Fruit fly (Drosophila melanogaster) whole organism, embryonic: Measurements from ENCODE around the gene CG14882.

Source experiments
- CG11723 ChIP-seq: fragments of 200-800 bp; sonication (Bioruptor generic); optimal IDR thresholded peaks from 2 replicates; lab custom pipeline; 2017; ENCODE audit warnings: missing biosample characterization, mild to moderate bottlenecking, missing genetic modification characterization
- CG12155 ChIP-seq: fragments of 200-800 bp; sonication (Bioruptor generic); optimal IDR thresholded peaks from 3 replicates; lab custom pipeline; 2016; ENCODE audit warnings: missing biosample characterization, missing genetic modification characterization
- CG12219 ChIP-seq: fragments of 200-800 bp; sonication (Bioruptor generic); optimal IDR thresholded peaks from 3 replicates; lab custom pipeline; 2018; ENCODE audit warnings: missing biosample characterization, mild to moderate bottlenecking, missing genetic modification characterization
- CG13296 ChIP-seq: fragments of 200-800 bp; sonication (Bioruptor generic); optimal IDR thresholded peaks from 3 replicates; lab custom pipeline; 2018; ENCODE audit warnings: missing biosample characterization, mild to moderate bottlenecking, missing genetic modification characterization
- CG14050 ChIP-seq: fragments of 200-800 bp; sonication (Bioruptor generic); IDR thresholded peaks from 3 replicates; pipeline ENCODE4 v1.3.6; 2022; ENCODE audit warnings: missing biosample characterization, missing genetic modification characterization
- CG16863 ChIP-seq: fragments of 200-800 bp; sonication (Bioruptor generic); optimal IDR thresholded peaks from 3 replicates; lab custom pipeline; 2016; ENCODE audit warnings: missing biosample characterization, missing genetic modification characterization
- CG17912 ChIP-seq: fragments of 200-800 bp; sonication (Bioruptor generic); optimal IDR thresholded peaks from 2 replicates; lab custom pipeline; 2018; ENCODE audit warnings: missing biosample characterization, mild to moderate bottlenecking, missing genetic modification characterization
- CG18262 ChIP-seq: fragments of 200-800 bp; optimal IDR thresholded peaks from 3 replicates; lab custom pipeline; 2019; ENCODE audit warnings: missing biosample characterization, mild to moderate bottlenecking, missing genetic modification characterization, moderate library complexity
- CG1832 ChIP-seq: fragments of 200-800 bp; sonication (Bioruptor generic); optimal IDR thresholded peaks from 2 replicates; lab custom pipeline; 2017; ENCODE audit warnings: missing biosample characterization, mild to moderate bottlenecking, missing genetic modification characterization, inconsistent platforms
- CG32532 ChIP-seq: fragments of 200-800 bp; sonication (Bioruptor generic); IDR thresholded peaks from 2 replicates; pipeline ENCODE4 v1.3.6; 2022; ENCODE audit warnings: missing biosample characterization, missing genetic modification characterization
- CG3838 ChIP-seq: fragments of 200-800 bp; sonication (Bioruptor generic); optimal IDR thresholded peaks from 3 replicates; lab custom pipeline; 2016; ENCODE audit warnings: missing biosample characterization, missing genetic modification characterization
- CG4617 ChIP-seq: fragments of 200-800 bp; sonication (Bioruptor generic); optimal IDR thresholded peaks from 3 replicates; lab custom pipeline; 2016; ENCODE audit warnings: missing biosample characterization, missing genetic modification characterization, borderline replicate concordance
- CG5245 ChIP-seq: fragments of 200-800 bp; sonication (Bioruptor generic); optimal IDR thresholded peaks from 3 replicates; lab custom pipeline; 2016; ENCODE audit warnings: missing biosample characterization, missing genetic modification characterization
- CG5953 ChIP-seq: fragments of 200-800 bp; sonication (Bioruptor generic); IDR thresholded peaks from 2 replicates; pipeline ENCODE4 v1.3.6; 2022; ENCODE audit warnings: missing biosample characterization, missing genetic modification characterization
- CG7745 ChIP-seq: fragments of 200-800 bp; sonication (Bioruptor generic); optimal IDR thresholded peaks from 2 replicates; lab custom pipeline; 2018; ENCODE audit warnings: missing biosample characterization, mild to moderate bottlenecking, missing genetic modification characterization, moderate library complexity
- CG7987 ChIP-seq: fragments of 200-800 bp; sonication (Bioruptor generic); optimal IDR thresholded peaks from 2 replicates; lab custom pipeline; 2018; ENCODE audit warnings: missing biosample characterization, mild to moderate bottlenecking, missing genetic modification characterization, moderate library complexity
- CG8089 ChIP-seq: fragments of 200-800 bp; sonication (Bioruptor generic); optimal IDR thresholded peaks from 3 replicates; lab custom pipeline; 2016; ENCODE audit warnings: missing biosample characterization, missing genetic modification characterization
- CG9932 ChIP-seq: fragments of 200-800 bp; sonication (Bioruptor generic); IDR thresholded peaks from 2 replicates; pipeline ENCODE4 v1.3.6; 2022; ENCODE audit warnings: missing biosample characterization, missing genetic modification characterization
- D ChIP-seq, 2 experiments: fragments of 200-800 bp in 1 of 2; fragments of >200 bp in 1 of 2; sonication (Bioruptor generic) in 1 of 2; optimal IDR thresholded peaks; 2 replicates in 1 of 2; 3 replicates in 1 of 2; lab custom pipeline; 2017; ENCODE audit warnings: mild to moderate bottlenecking in 1 of 2, missing biosample characterization in 1 of 2, missing genetic modification characterization in 1 of 2, missing genetic modification reagents in 1 of 2
- D19B ChIP-seq: fragments of 200-800 bp; sonication (Bioruptor generic); optimal IDR thresholded peaks from 2 replicates; lab custom pipeline; 2017; ENCODE audit warnings: missing biosample characterization, mild to moderate bottlenecking, missing genetic modification characterization
- Dref ChIP-seq: fragments of 200-800 bp; sonication (Bioruptor generic); IDR thresholded peaks from 2 replicates; pipeline ENCODE4 v1.3.6; 2022; ENCODE audit warnings: missing biosample characterization, missing genetic modification characterization
- E2f1 ChIP-seq: fragments of 200-800 bp; sonication (Bioruptor generic); IDR thresholded peaks from 2 replicates; pipeline ENCODE4 v1.3.6; 2022; ENCODE audit warnings: missing biosample characterization, missing genetic modification characterization
- GATAe ChIP-seq: fragments of 200-800 bp; sonication (Bioruptor generic); conservative IDR thresholded peaks from 2 replicates; pipeline ENCODE4 v1.3.6; 2022; ENCODE audit warnings: missing biosample characterization, missing genetic modification characterization
- HLHmδ ChIP-seq: fragments of 200-800 bp; sonication (Bioruptor generic); optimal IDR thresholded peaks from 2 replicates; lab custom pipeline; 2018; ENCODE audit warnings: missing biosample characterization, mild to moderate bottlenecking, missing genetic modification characterization, moderate library complexity
- Hsf ChIP-seq: fragments of 200-800 bp; sonication (Bioruptor generic); optimal IDR thresholded peaks from 3 replicates; lab custom pipeline; 2016; ENCODE audit warnings: missing biosample characterization, missing genetic modification characterization
- Kr ChIP-seq: fragments of 200-800 bp; sonication (Bioruptor generic); optimal IDR thresholded peaks from 2 replicates; lab custom pipeline; 2017; ENCODE audit warnings: missing biosample characterization, mild to moderate bottlenecking, missing genetic modification characterization
- Nf-YB ChIP-seq: fragments of 200-800 bp; sonication (Bioruptor generic); optimal IDR thresholded peaks from 3 replicates; lab custom pipeline; 2019; ENCODE audit warnings: missing biosample characterization, mild to moderate bottlenecking, missing genetic modification characterization, moderate library complexity
- Nf-YC ChIP-seq: fragments of 200-800 bp; optimal IDR thresholded peaks from 3 replicates; lab custom pipeline; 2019; ENCODE audit warnings: missing biosample characterization, mild to moderate bottlenecking, missing genetic modification characterization, moderate library complexity
- Rx ChIP-seq: fragments of 200-800 bp; sonication (Bioruptor generic); IDR thresholded peaks from 2 replicates; pipeline ENCODE4 v1.3.6; 2022; ENCODE audit warnings: missing biosample characterization, missing genetic modification characterization
- Spps ChIP-seq: fragments of 200-800 bp; sonication (Bioruptor generic); optimal IDR thresholded peaks from 2 replicates; lab custom pipeline; 2018; ENCODE audit warnings: missing biosample characterization, mild to moderate bottlenecking, missing genetic modification characterization
- Xrp1 ChIP-seq: fragments of 200-800 bp; sonication (Bioruptor generic); IDR thresholded peaks from 2 replicates; pipeline ENCODE4 v1.3.6; 2022; ENCODE audit warnings: missing biosample characterization, missing genetic modification characterization
- ara ChIP-seq: fragments of 200-800 bp; sonication (Bioruptor generic); IDR thresholded peaks from 2 replicates; pipeline ENCODE4 v1.3.6; 2022; ENCODE audit warnings: missing biosample characterization, missing genetic modification characterization
- esg ChIP-seq: fragments of 200-800 bp; sonication (Bioruptor generic); conservative IDR thresholded peaks from 2 replicates; pipeline ENCODE4 v1.3.6; 2022; ENCODE audit warnings: missing biosample characterization, missing genetic modification characterization
- ewg ChIP-seq: fragments of 200-800 bp; sonication (Bioruptor generic); optimal IDR thresholded peaks from 3 replicates; lab custom pipeline; 2017; ENCODE audit warnings: mild to moderate bottlenecking, missing biosample characterization, missing genetic modification reagents, missing genetic modification characterization
- fu2 ChIP-seq: fragments of 200-800 bp; sonication (Bioruptor generic); optimal IDR thresholded peaks from 2 replicates; lab custom pipeline; 2016; ENCODE audit warnings: missing biosample characterization, missing genetic modification characterization
- gce ChIP-seq: fragments of 200-800 bp; sonication (Bioruptor generic); IDR thresholded peaks from 3 replicates; pipeline ENCODE4 v1.3.6; 2022; ENCODE audit warnings: missing biosample characterization, missing genetic modification characterization
- gcm2 ChIP-seq: fragments of 200-800 bp; sonication (Bioruptor generic); optimal IDR thresholded peaks from 2 replicates; lab custom pipeline; 2016; ENCODE audit warnings: missing biosample characterization, missing genetic modification characterization
- grau ChIP-seq: fragments of 200-800 bp; optimal IDR thresholded peaks from 3 replicates; lab custom pipeline; 2019; ENCODE audit warnings: missing biosample characterization, mild to moderate bottlenecking, missing genetic modification characterization, moderate library complexity
- gsb ChIP-seq: fragments of 200-800 bp; sonication (Bioruptor generic); IDR thresholded peaks from 2 replicates; pipeline ENCODE4 v1.3.6; 2022; ENCODE audit warnings: missing biosample characterization, missing genetic modification characterization
- hbn ChIP-seq: fragments of 200-800 bp; sonication (Bioruptor generic); IDR thresholded peaks from 2 replicates; pipeline ENCODE4 v1.3.6; 2022; ENCODE audit warnings: missing biosample characterization, missing genetic modification characterization; ENCODE audit not compliant: partially characterized antibody
- kah ChIP-seq: fragments of 200-800 bp; sonication (Bioruptor generic); optimal IDR thresholded peaks from 2 replicates; lab custom pipeline; 2018; ENCODE audit warnings: missing biosample characterization, mild to moderate bottlenecking, missing genetic modification characterization
- ken ChIP-seq: fragments of 200-800 bp; sonication (Bioruptor generic); IDR thresholded peaks from 3 replicates; pipeline ENCODE4 v1.3.6; 2022; ENCODE audit warnings: missing biosample characterization, missing genetic modification characterization
- knrl ChIP-seq: fragments of 200-800 bp; sonication (Bioruptor generic); IDR thresholded peaks from 3 replicates; pipeline ENCODE4 v1.3.6; 2022; ENCODE audit warnings: missing biosample characterization, missing genetic modification characterization; ENCODE audit not compliant: partially characterized antibody
- lmd ChIP-seq: fragments of 200-800 bp; sonication (Bioruptor generic); IDR thresholded peaks from 2 replicates; pipeline ENCODE4 v1.3.6; 2022; ENCODE audit warnings: missing biosample characterization, missing genetic modification characterization
- lola ChIP-seq, 3 experiments: fragments of >200 bp in 2 of 3; fragments of 200-800 bp in 1 of 3; sonication (Bioruptor generic) in 1 of 3; optimal IDR thresholded peaks; 2 replicates each; lab custom pipeline; 2017 to 2019; ENCODE audit warnings: missing biosample characterization in 3 of 3, missing genetic modification characterization in 3 of 3, mild to moderate bottlenecking in 1 of 3, moderate library complexity in 1 of 3
- pho ChIP-seq: fragments of 200-800 bp; sonication (Bioruptor generic); optimal IDR thresholded peaks from 2 replicates; lab custom pipeline; 2016; ENCODE audit warnings: missing biosample characterization, missing genetic modification characterization
- pum ChIP-seq: fragments of 200-800 bp; sonication (Bioruptor generic); optimal IDR thresholded peaks from 2 replicates; lab custom pipeline; 2016; ENCODE audit warnings: missing biosample characterization, missing genetic modification characterization
- repo ChIP-seq: fragments of 200-800 bp; sonication (Bioruptor generic); optimal IDR thresholded peaks from 2 replicates; lab custom pipeline; 2016; ENCODE audit warnings: missing biosample characterization, missing genetic modification characterization
- slp2 ChIP-seq: fragments of 200-800 bp; sonication (Bioruptor generic); optimal IDR thresholded peaks from 2 replicates; lab custom pipeline; 2016; ENCODE audit warnings: missing biosample characterization, missing genetic modification characterization
- sug ChIP-seq: fragments of 200-800 bp; optimal IDR thresholded peaks from 2 replicates; lab custom pipeline; 2019; ENCODE audit warnings: missing biosample characterization, mild to moderate bottlenecking, missing genetic modification characterization, moderate library complexity
- vvl ChIP-seq: fragments of 200-800 bp; sonication (Bioruptor generic); IDR thresholded peaks from 2 replicates; pipeline ENCODE4 v1.3.6; 2022; ENCODE audit warnings: missing biosample characterization, missing genetic modification characterization

CG14882 gene

DNA sequence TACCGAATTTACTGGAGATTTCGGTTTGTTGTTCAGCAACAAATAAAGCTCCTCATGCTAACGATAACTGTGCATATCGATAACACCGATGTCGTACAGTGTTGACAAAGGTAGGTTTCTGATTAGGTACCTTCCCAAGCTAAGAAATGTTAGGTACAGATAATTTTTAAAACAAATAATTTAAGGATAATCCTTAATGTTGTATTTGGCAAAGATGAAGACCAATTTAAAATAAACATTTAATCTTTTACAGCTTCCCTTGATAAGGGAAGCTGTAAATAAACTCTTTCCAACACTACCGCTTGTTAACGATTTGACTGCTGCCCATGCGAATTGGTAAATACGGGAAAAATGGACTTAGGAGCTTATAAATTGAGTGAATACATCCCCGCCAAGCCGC, at the start of gene CG14882, which contains the start of gene Ttc1 (continued):
- TF ChIP-seq slp2 (GFP tag; lab: Kevin White, UChicago) = peak; percentile 48
- peak; percentile 77 for TF ChIP-seq Xrp1
- peak; percentile 13; the same call in 1 of the 3 replicates for TF ChIP-seq gce (GFP tag; lab: Robert Waterston, UW)
- peak; percentile 2 for TF ChIP-seq kah (GFP tag; lab: Kevin White, UChicago)
- TF ChIP-seq CG1832 (GFP tag; lab: Kevin White, UChicago) = no peak
- TF ChIP-seq grau (tag; lab: Kevin White, UChicago) = peak; percentile 83
- TF ChIP-seq CG7987 (GFP tag; lab: Kevin White, UChicago) = peak; percentile 24
- peak; percentile 95 for TF ChIP-seq ken
- TF ChIP-seq CG16863 = peak; percentile 87
- no peak; the same call in 1 of the 2 replicates for TF ChIP-seq GATAe
- peak; percentile 83 for TF ChIP-seq CG13296 (GFP tag; lab: Kevin White, UChicago)
- peak; percentile 36; the same call in 2 of the 3 replicates for TF ChIP-seq knrl
- TF ChIP-seq CG12219 (GFP tag; lab: Kevin White, UChicago) = peak; percentile 35
- peak; percentile 90 for TF ChIP-seq Hsf (GFP tag; lab: Kevin White, UChicago)
- TF ChIP-seq pho (GFP tag; lab: Kevin White, UChicago) = peak; percentile 90
- no peak for TF ChIP-seq CG17912 (GFP tag; lab: Kevin White, UChicago)
- TF ChIP-seq HLHmδ (GFP tag; lab: Kevin White, UChicago) = no peak
- TF ChIP-seq CG32532 (GFP tag; lab: Robert Waterston, UW) = peak; percentile 92
- no peak for TF ChIP-seq CG7745 (tag; lab: Kevin White, UChicago)
- TF ChIP-seq fu2 (GFP tag; lab: Kevin White, UChicago) = peak; percentile 84
- peak; percentile 44 for TF ChIP-seq Spps (tag; lab: Kevin White, UChicago)
- TF ChIP-seq pum (GFP tag; lab: Kevin White, UChicago) = peak; percentile 85
- TF ChIP-seq lmd (GFP tag; lab: Robert Waterston, UW) = peak; percentile 80
- peak; percentile 41 for TF ChIP-seq D19B
- TF ChIP-seq esg = peak; percentile 85
- TF ChIP-seq lola (GFP tag; optimal IDR thresholded peaks at IDR 0.05; lab: Kevin White, UChicago) = peak in 1 of 3 experiments; percentile 82
- TF ChIP-seq E2f1 (GFP tag; lab: Robert Waterston, UW) = peak; percentile 70
- TF ChIP-seq ara = peak; percentile 66
- TF ChIP-seq Nf-YC (tag; lab: Kevin White, UChicago) = peak; percentile 50
- TF ChIP-seq CG11723 = no peak
- TF ChIP-seq repo (GFP tag; lab: Kevin White, UChicago) = peak; percentile 46
- TF ChIP-seq Nf-YB (GFP tag; lab: Kevin White, UChicago) = peak; percentile 59
- peak; percentile 47 for TF ChIP-seq CG5245 (GFP tag; lab: Kevin White, UChicago)
- peak; percentile 58 for TF ChIP-seq hbn
- TF ChIP-seq CG4617 (GFP tag; lab: Kevin White, UChicago) = peak; percentile 69
- TF ChIP-seq CG8089 (GFP tag; lab: Kevin White, UChicago) = peak; percentile 76
- TF ChIP-seq D (optimal IDR thresholded peaks at IDR 0.05; lab: Kevin White, UChicago) = no peak
- TF ChIP-seq D (GFP tag; optimal IDR thresholded peaks at IDR 0.05; lab: Kevin White, UChicago) = peak; percentile 54
- peak; percentile 92 for TF ChIP-seq CG14050 (GFP tag; lab: Robert Waterston, UW)
- peak; percentile 72 for TF ChIP-seq Rx (GFP tag; lab: Robert Waterston, UW)
- TF ChIP-seq CG3838 = peak; percentile 71
- peak; percentile 81 for TF ChIP-seq CG5953 (GFP tag; lab: Robert Waterston, UW)
- peak; percentile 73 for TF ChIP-seq Dref (GFP tag; lab: Robert Waterston, UW)
- TF ChIP-seq CG9932 = peak; percentile 94
- peak; percentile 81 for TF ChIP-seq sug (tag; lab: Kevin White, UChicago)
- peak; percentile 42 for TF ChIP-seq gcm2 (GFP tag; lab: Kevin White, UChicago)
- peak; percentile 81 for TF ChIP-seq CG18262 (tag; lab: Kevin White, UChicago)
- peak; percentile 84 for TF ChIP-seq CG12155 (GFP tag; lab: Kevin White, UChicago)
- TF ChIP-seq ewg (GFP tag; lab: Kevin White, UChicago) = peak; percentile 58
- TF ChIP-seq vvl (GFP tag; lab: Robert Waterston, UW) = peak; percentile 92
- no peak for TF ChIP-seq Kr
- TF ChIP-seq gsb (GFP tag; lab: Robert Waterston, UW) = peak; percentile 74
